Fruit fly (Drosophila melanogaster) whole organism: ENCODE measurements around the gene Coq6.

Source experiments
- CG8478 ChIP-seq: fragments of >200 bp; optimal IDR thresholded peaks from 2 replicates; lab custom pipeline; 2018; ENCODE audit warnings: inconsistent platforms
- Dll ChIP-seq: fragments of >200 bp; optimal IDR thresholded peaks from 2 replicates; lab custom pipeline; 2017
- EcR ChIP-seq, 2 experiments: fragments of >200 bp; optimal IDR thresholded peaks; 2 replicates each; lab custom pipeline; 2017; ENCODE audit warnings: missing biosample characterization in 2 of 2, missing genetic modification characterization in 2 of 2, missing genetic modification reagents in 2 of 2
- psq ChIP-seq: fragments of >200 bp; optimal IDR thresholded peaks from 2 replicates; lab custom pipeline; 2017
- usp ChIP-seq: fragments of >200 bp; optimal IDR thresholded peaks from 2 replicates; lab custom pipeline; 2017; ENCODE audit warnings: missing biosample characterization, missing genetic modification characterization, mixed read lengths

- TF ChIP-seq Dll (lab: Kevin White, UChicago): no peak
- no peak for TF ChIP-seq psq (lab: Kevin White, UChicago)
- no peak for TF ChIP-seq CG8478 (lab: Kevin White, UChicago)
- no peak for TF ChIP-seq EcR (GFP tag; optimal IDR thresholded peaks at IDR 0.05; lab: Kevin White, UChicago)
- TF ChIP-seq usp (GFP tag; lab: Kevin White, UChicago): no peak
These were observed 15.3 kb upstream of the Coq6 start for dm6 chr2L:5547288-5547777.
